Fruit fly (Drosophila melanogaster): ENCODE data around the gene CG5644.

The CG5644 gene

DNA sequence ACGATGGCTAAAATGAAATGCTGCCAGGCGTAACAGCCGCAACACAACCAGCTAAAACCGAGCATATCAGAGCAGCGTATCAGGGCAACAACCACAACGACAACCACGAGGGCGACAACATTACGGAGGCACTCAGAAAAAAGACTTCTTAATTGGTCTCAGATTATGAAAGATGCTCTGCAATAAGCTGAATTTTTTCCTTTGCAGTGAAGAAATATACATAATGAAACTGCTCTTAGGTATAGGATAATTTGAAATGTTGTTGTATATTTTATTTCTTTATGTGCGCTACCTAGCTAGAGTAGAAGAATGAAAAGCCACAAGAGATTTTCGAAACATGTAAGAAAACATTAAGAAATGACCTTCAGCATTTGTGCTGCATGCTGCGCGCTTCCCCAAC lies 50.2 kb downstream of the CG5644 start:
- no peak for TF ChIP-seq usp (GFP tag; optimal IDR thresholded peaks at IDR 0.05)
- no peak for TF ChIP-seq pan (optimal IDR thresholded peaks at IDR 0.05)
- TF ChIP-seq Dll (optimal IDR thresholded peaks at IDR 0.05), result no peak
- TF ChIP-seq CG8478 (optimal IDR thresholded peaks at IDR 0.05), result no peak
- no peak for TF ChIP-seq psq (optimal IDR thresholded peaks at IDR 0.05)
- no peak for TF ChIP-seq EcR (GFP tag; optimal IDR thresholded peaks at IDR 0.05)

Measured in whole organism.